Worm (Caenorhabditis elegans) whole organism, L3 larva: Measurements from ENCODE around the gene stn-2.

Experiments
- tbx-2 ChIP-seq: sonication (generic microtip); optimal IDR thresholded peaks from 2 replicates; lab custom pipeline; 2016; ENCODE audit warnings: mild to moderate bottlenecking, missing genetic modification characterization, missing compliant biosample characterization
- unc-62 ChIP-seq: fragments of 150-350 bp; sonication (generic microtip); optimal IDR thresholded peaks from 4 replicates; lab custom pipeline; 2014; ENCODE audit warnings: missing biosample characterization, missing genetic modification reagents, missing genetic modification characterization

DNA sequence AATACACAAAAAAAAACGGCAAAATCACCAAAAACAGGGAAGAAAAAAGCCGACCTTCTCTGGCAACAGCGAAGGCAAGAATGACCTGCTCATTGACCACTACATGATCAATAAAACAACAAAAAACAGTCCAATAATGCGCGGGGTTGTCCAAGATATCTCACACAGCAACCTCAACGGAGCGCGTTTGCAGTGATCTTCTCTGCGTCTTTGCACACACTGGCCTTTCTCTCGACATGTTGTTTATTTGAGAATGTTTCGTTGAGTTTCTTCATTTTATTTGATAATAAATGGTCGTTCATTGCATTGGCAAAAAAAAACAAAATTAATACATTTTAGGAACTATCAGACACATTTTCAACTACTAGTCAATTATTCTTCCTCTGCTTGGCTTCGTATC is 18.8 kb downstream of the stn-2 start:
- TF ChIP-seq tbx-2 (tag; lab: Kevin White, UChicago): no peak
- TF ChIP-seq unc-62 (GFP tag; lab: Kevin White, UChicago): no peak
